Fruit fly (Drosophila melanogaster) whole organism, embryonic: ENCODE results near the gene TfIIFbeta.

Experiments
- Blimp-1 ChIP-seq: fragments of 200-800 bp; sonication (Bioruptor generic); optimal IDR thresholded peaks from 3 replicates; lab custom pipeline; 2018; ENCODE audit warnings: missing biosample characterization, missing genetic modification characterization, mild to moderate bottlenecking, moderate library complexity, missing genetic modification reagents
- CG10147 ChIP-seq: fragments of 200-800 bp; sonication (Bioruptor generic); optimal IDR thresholded peaks from 2 replicates; lab custom pipeline; 2019; ENCODE audit warnings: missing biosample characterization, mild to moderate bottlenecking, missing genetic modification characterization, moderate library complexity
- CG12155 ChIP-seq: fragments of 200-800 bp; sonication (Bioruptor generic); optimal IDR thresholded peaks from 3 replicates; lab custom pipeline; 2016; ENCODE audit warnings: missing biosample characterization, missing genetic modification characterization
- CG15601 ChIP-seq: fragments of 200-800 bp; sonication (Bioruptor generic); optimal IDR thresholded peaks from 3 replicates; lab custom pipeline; 2019; ENCODE audit warnings: missing biosample characterization, mild to moderate bottlenecking, missing genetic modification characterization, moderate library complexity
- CG17361 ChIP-seq: fragments of 200-800 bp; sonication (Bioruptor generic); IDR thresholded peaks from 3 replicates; pipeline ENCODE4 v1.3.6; 2022; ENCODE audit warnings: missing biosample characterization, missing genetic modification characterization
- CG17802 ChIP-seq: fragments of 200-800 bp; sonication (Bioruptor generic); optimal IDR thresholded peaks from 2 replicates; lab custom pipeline; 2018; ENCODE audit warnings: missing biosample characterization, mild to moderate bottlenecking, missing genetic modification characterization, moderate library complexity
- CG2199 ChIP-seq: fragments of 200-800 bp; sonication (Bioruptor generic); IDR thresholded peaks from 3 replicates; pipeline ENCODE4 v1.3.6; 2022; ENCODE audit warnings: missing biosample characterization, missing genetic modification characterization
- CG32532 ChIP-seq: fragments of 200-800 bp; sonication (Bioruptor generic); IDR thresholded peaks from 2 replicates; pipeline ENCODE4 v1.3.6; 2022; ENCODE audit warnings: missing biosample characterization, missing genetic modification characterization
- CG9817 ChIP-seq: fragments of 200-800 bp; sonication (Bioruptor generic); optimal IDR thresholded peaks from 2 replicates; lab custom pipeline; 2018; ENCODE audit warnings: missing biosample characterization, mild to moderate bottlenecking, missing genetic modification characterization, moderate library complexity
- Chrac-16 ChIP-seq: fragments of 200-800 bp; sonication (Bioruptor generic); optimal IDR thresholded peaks from 3 replicates; lab custom pipeline; 2016; ENCODE audit warnings: missing biosample characterization, missing genetic modification characterization
- CkIIα-i1 ChIP-seq: fragments of 200-800 bp; sonication (Bioruptor generic); IDR thresholded peaks from 2 replicates; pipeline ENCODE4 v1.3.6; 2022; ENCODE audit warnings: missing biosample characterization, missing genetic modification characterization
- HLHmδ ChIP-seq: fragments of 200-800 bp; sonication (Bioruptor generic); optimal IDR thresholded peaks from 2 replicates; lab custom pipeline; 2018; ENCODE audit warnings: missing biosample characterization, mild to moderate bottlenecking, missing genetic modification characterization, moderate library complexity
- Hmr ChIP-seq: fragments of 200-800 bp; sonication (Bioruptor generic); optimal IDR thresholded peaks from 3 replicates; lab custom pipeline; 2017; ENCODE audit warnings: mild to moderate bottlenecking, missing biosample characterization, missing genetic modification reagents, missing genetic modification characterization
- MESR4 ChIP-seq: fragments of 200-800 bp; sonication (Bioruptor generic); optimal IDR thresholded peaks from 2 replicates; lab custom pipeline; 2018; ENCODE audit warnings: missing biosample characterization, mild to moderate bottlenecking, missing genetic modification characterization, moderate library complexity
- Mad ChIP-seq: fragments of 200-800 bp; sonication (Bioruptor generic); optimal IDR thresholded peaks from 2 replicates; lab custom pipeline; 2016; ENCODE audit warnings: missing biosample characterization, missing genetic modification characterization
- Med ChIP-seq: fragments of 200-800 bp; sonication (Bioruptor generic); peaks from one replicate; lab custom pipeline; 2016; ENCODE audit warnings: missing biosample characterization, missing genetic modification characterization, mild to moderate bottlenecking, inconsistent platforms, moderate library complexity
- NC2β ChIP-seq: fragments of 200-800 bp; sonication (Bioruptor generic); optimal IDR thresholded peaks from 2 replicates; lab custom pipeline; 2016; ENCODE audit warnings: missing biosample characterization, missing genetic modification characterization
- Pdp1 ChIP-seq, 2 experiments: fragments of 200-800 bp; sonication (Bioruptor generic); optimal IDR thresholded peaks; 3 replicates each; lab custom pipeline; 2016; ENCODE audit warnings: missing biosample characterization in 2 of 2, missing genetic modification characterization in 2 of 2, mild to moderate bottlenecking in 1 of 2, moderate library complexity in 1 of 2
- Poxn ChIP-seq: fragments of 200-800 bp; sonication (Bioruptor generic); IDR thresholded peaks from 2 replicates; pipeline ENCODE4 v1.3.6; 2022; ENCODE audit warnings: missing biosample characterization, missing genetic modification characterization
- Rfx ChIP-seq: fragments of 200-800 bp; sonication (Bioruptor generic); IDR thresholded peaks from 2 replicates; pipeline ENCODE4 v1.3.6; 2022; ENCODE audit warnings: missing biosample characterization, missing genetic modification characterization
- Spps ChIP-seq: fragments of 200-800 bp; sonication (Bioruptor generic); optimal IDR thresholded peaks from 2 replicates; lab custom pipeline; 2018; ENCODE audit warnings: missing biosample characterization, mild to moderate bottlenecking, missing genetic modification characterization
- Xrp1 ChIP-seq: fragments of 200-800 bp; sonication (Bioruptor generic); IDR thresholded peaks from 2 replicates; pipeline ENCODE4 v1.3.6; 2022; ENCODE audit warnings: missing biosample characterization, missing genetic modification characterization
- YL-1 ChIP-seq: fragments of 200-800 bp; sonication (Bioruptor generic); optimal IDR thresholded peaks from 3 replicates; lab custom pipeline; 2017; ENCODE audit warnings: missing biosample characterization, mild to moderate bottlenecking, missing genetic modification characterization
- amos ChIP-seq: fragments of 200-800 bp; sonication (Bioruptor generic); IDR thresholded peaks from 2 replicates; pipeline ENCODE4 v1.3.6; 2022; ENCODE audit warnings: missing biosample characterization, missing genetic modification characterization; ENCODE audit not compliant: partially characterized antibody
- ara ChIP-seq: fragments of 200-800 bp; sonication (Bioruptor generic); IDR thresholded peaks from 2 replicates; pipeline ENCODE4 v1.3.6; 2022; ENCODE audit warnings: missing biosample characterization, missing genetic modification characterization
- ash1 ChIP-seq: fragments of 200-800 bp; sonication (Bioruptor generic); optimal IDR thresholded peaks from 2 replicates; lab custom pipeline; 2018; ENCODE audit warnings: missing biosample characterization, mild to moderate bottlenecking, missing genetic modification characterization
- az2 ChIP-seq: fragments of 200-800 bp; sonication (Bioruptor generic); optimal IDR thresholded peaks from 3 replicates; lab custom pipeline; 2016; ENCODE audit warnings: missing biosample characterization, missing genetic modification characterization
- bowl ChIP-seq: fragments of 200-800 bp; sonication (Bioruptor generic); IDR thresholded peaks from 2 replicates; pipeline ENCODE4 v1.3.6; 2022; ENCODE audit warnings: missing biosample characterization, missing genetic modification characterization
- br ChIP-seq: fragments of >200 bp; optimal IDR thresholded peaks from 2 replicates; lab custom pipeline; 2017
- cato ChIP-seq: fragments of 200-800 bp; sonication (Bioruptor generic); optimal IDR thresholded peaks from 2 replicates; lab custom pipeline; 2016; ENCODE audit warnings: missing biosample characterization, missing genetic modification characterization, borderline replicate concordance
- chif ChIP-seq, 2 experiments: fragments of 200-800 bp; sonication (Bioruptor generic); optimal IDR thresholded peaks; 3 replicates each; lab custom pipeline; 2016; ENCODE audit warnings: missing biosample characterization in 2 of 2, missing genetic modification characterization in 2 of 2
- chinmo ChIP-seq: fragments of 200-800 bp; sonication (Bioruptor generic); IDR thresholded peaks from 4 replicates; pipeline ENCODE4 v1.3.6; 2022; ENCODE audit warnings: missing biosample characterization, missing genetic modification characterization; ENCODE audit not compliant: partially characterized antibody
- chn ChIP-seq: fragments of 200-800 bp; sonication (Bioruptor generic); optimal IDR thresholded peaks from 2 replicates; lab custom pipeline; 2016; ENCODE audit warnings: missing biosample characterization, missing genetic modification characterization
- corto ChIP-seq: fragments of 200-800 bp; sonication (Bioruptor generic); optimal IDR thresholded peaks from 2 replicates; lab custom pipeline; 2016; ENCODE audit warnings: missing biosample characterization, mild to moderate bottlenecking, missing genetic modification characterization, moderate library complexity
- crc ChIP-seq: fragments of 200-800 bp; sonication (Bioruptor generic); optimal IDR thresholded peaks from 2 replicates; lab custom pipeline; 2016; ENCODE audit warnings: missing biosample characterization, missing genetic modification characterization
- dmrt11E ChIP-seq: fragments of 200-800 bp; sonication (Bioruptor generic); optimal IDR thresholded peaks from 3 replicates; lab custom pipeline; 2018; ENCODE audit warnings: missing biosample characterization, mild to moderate bottlenecking, missing genetic modification characterization, moderate library complexity
- dysf ChIP-seq: fragments of 200-800 bp; sonication (Bioruptor generic); IDR thresholded peaks from 3 replicates; pipeline ENCODE4 v1.3.6; 2022; ENCODE audit warnings: missing biosample characterization, missing genetic modification characterization
- en ChIP-seq: fragments of 200-800 bp; sonication (Bioruptor generic); optimal IDR thresholded peaks from 2 replicates; lab custom pipeline; 2016; ENCODE audit warnings: missing biosample characterization, missing genetic modification characterization
- fd3F ChIP-seq: fragments of 200-800 bp; sonication (Bioruptor generic); optimal IDR thresholded peaks from 2 replicates; lab custom pipeline; 2018; ENCODE audit warnings: missing biosample characterization, mild to moderate bottlenecking, missing genetic modification characterization, moderate library complexity
- fu2 ChIP-seq: fragments of 200-800 bp; sonication (Bioruptor generic); optimal IDR thresholded peaks from 2 replicates; lab custom pipeline; 2016; ENCODE audit warnings: missing biosample characterization, missing genetic modification characterization
- gt ChIP-seq: fragments of 200-800 bp; sonication (Bioruptor generic); IDR thresholded peaks from 2 replicates; pipeline ENCODE4 v1.3.6; 2022; ENCODE audit warnings: missing biosample characterization, missing genetic modification characterization
- jigr1 ChIP-seq: fragments of 200-800 bp; sonication (Bioruptor generic); IDR thresholded peaks from 3 replicates; pipeline ENCODE4 v1.3.6; 2022; ENCODE audit warnings: missing biosample characterization, missing genetic modification characterization
- ken ChIP-seq: fragments of 200-800 bp; sonication (Bioruptor generic); IDR thresholded peaks from 3 replicates; pipeline ENCODE4 v1.3.6; 2022; ENCODE audit warnings: missing biosample characterization, missing genetic modification characterization
- pan ChIP-seq, 4 experiments: fragments of >200 bp in 3 of 4; fragments of 200-800 bp in 1 of 4; sonication (Bioruptor generic) in 1 of 4; optimal IDR thresholded peaks in 3 of 4; IDR thresholded peaks in 1 of 4; 2 replicates each; pipeline versions ENCODE4 v1.3.6 to Lab custom; 2017 to 2022; ENCODE audit warnings: missing biosample characterization in 2 of 4, missing genetic modification characterization in 2 of 4, mixed read lengths in 1 of 4
- pho ChIP-seq: fragments of 200-800 bp; sonication (Bioruptor generic); optimal IDR thresholded peaks from 2 replicates; lab custom pipeline; 2016; ENCODE audit warnings: missing biosample characterization, missing genetic modification characterization
- pnt ChIP-seq: fragments of 200-800 bp; sonication (Bioruptor generic); optimal IDR thresholded peaks from 3 replicates; lab custom pipeline; 2016; ENCODE audit warnings: missing biosample characterization, missing genetic modification characterization
- row ChIP-seq: fragments of 200-800 bp; sonication (Bioruptor generic); IDR thresholded peaks from 3 replicates; pipeline ENCODE4 v1.3.6; 2022; ENCODE audit warnings: missing biosample characterization, missing genetic modification characterization
- sens ChIP-seq: fragments of 200-800 bp; sonication (Bioruptor generic); peaks from one replicate; lab custom pipeline; 2016; ENCODE audit warnings: missing biosample characterization, missing genetic modification characterization
- sug ChIP-seq: fragments of 200-800 bp; optimal IDR thresholded peaks from 2 replicates; lab custom pipeline; 2019; ENCODE audit warnings: missing biosample characterization, mild to moderate bottlenecking, missing genetic modification characterization, moderate library complexity
- tna ChIP-seq: fragments of 200-800 bp; sonication (Bioruptor generic); IDR thresholded peaks from 2 replicates; pipeline ENCODE4 v1.3.6; 2022; ENCODE audit warnings: missing biosample characterization, missing genetic modification characterization; ENCODE audit not compliant: partially characterized antibody
- zen ChIP-seq: fragments of 200-800 bp; sonication (Bioruptor generic); optimal IDR thresholded peaks from 3 replicates; lab custom pipeline; 2018; ENCODE audit warnings: missing biosample characterization, mild to moderate bottlenecking, missing genetic modification characterization, moderate library complexity

The TfIIFbeta gene

DNA sequence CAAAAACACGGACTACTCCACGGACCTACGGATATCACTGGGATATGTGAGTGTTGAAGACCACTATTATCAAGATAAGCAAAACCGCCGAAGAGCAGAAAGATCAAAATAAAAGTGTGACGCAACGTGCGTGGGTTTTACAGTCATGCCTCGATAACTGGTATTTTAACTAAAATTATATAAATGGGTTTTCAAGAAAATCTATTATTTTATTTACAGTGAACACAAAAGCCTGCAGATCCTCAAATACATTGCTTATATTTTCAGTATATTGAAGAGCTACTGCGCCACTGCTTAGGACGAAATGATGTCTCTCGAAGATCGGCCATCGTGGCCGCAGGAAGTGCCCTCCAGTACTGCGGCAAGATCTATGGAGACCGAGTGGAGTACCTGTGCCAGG is 5.6 kb downstream of the TfIIFbeta start (continued):
- TF ChIP-seq CG15601 = no peak
- TF ChIP-seq zen (tag; lab: Kevin White, UChicago) = no peak
- peak; percentile 25; the same call in 1 of the 3 replicates for TF ChIP-seq dysf (GFP tag; lab: Robert Waterston, UW)
- TF ChIP-seq CG12155 = no peak
- no peak for TF ChIP-seq az2 (GFP tag; lab: Kevin White, UChicago)
- no peak for TF ChIP-seq br (lab: Kevin White, UChicago)
- TF ChIP-seq corto (GFP tag; lab: Kevin White, UChicago) = no peak
- TF ChIP-seq sug = no peak
- TF ChIP-seq HLHmδ = no peak
- TF ChIP-seq ara (GFP tag; lab: Robert Waterston, UW) = 0 out of 2 replicates have a peak, but pooled peaks have one; percentile 36
- peak; percentile 85 for TF ChIP-seq Med
- TF ChIP-seq chif (GFP tag; optimal IDR thresholded peaks at IDR 0.05; lab: Kevin White, UChicago) = no peak
- no peak for TF ChIP-seq chinmo (GFP tag; lab: Robert Waterston, UW)
- TF ChIP-seq Spps (tag; lab: Kevin White, UChicago) = no peak
- TF ChIP-seq YL-1 = no peak
- no peak for TF ChIP-seq Hmr (GFP tag; lab: Kevin White, UChicago)
- TF ChIP-seq sens (GFP tag; lab: Kevin White, UChicago) = no peak
- no peak for TF ChIP-seq pan (optimal IDR thresholded peaks at IDR 0.05; lab: Kevin White, UChicago)
- peak in 1 of 2 experiments; percentile 29 for TF ChIP-seq pan (GFP tag; optimal IDR thresholded peaks at IDR 0.05 in 1 of 2, IDR thresholded peaks at IDR 0.05 in 1 of 2)
- TF ChIP-seq CG2199 (GFP tag; lab: Robert Waterston, UW) = no peak
- no peak for TF ChIP-seq dmrt11E
- no peak for TF ChIP-seq pnt
- TF ChIP-seq ken = no peak
- no peak for TF ChIP-seq Chrac-16 (GFP tag; lab: Kevin White, UChicago)
- no peak for TF ChIP-seq bowl
- TF ChIP-seq CkIIα-i1 (GFP tag; lab: Robert Waterston, UW) = no peak
- TF ChIP-seq pho (GFP tag; lab: Kevin White, UChicago) = no peak
- TF ChIP-seq jigr1 (GFP tag; lab: Robert Waterston, UW) = no peak
- no peak for TF ChIP-seq amos (GFP tag; lab: Robert Waterston, UW)
- TF ChIP-seq CG10147 (GFP tag; lab: Kevin White, UChicago) = no peak
- TF ChIP-seq crc (GFP tag; lab: Kevin White, UChicago) = no peak
- no peak for TF ChIP-seq fd3F (GFP tag; lab: Kevin White, UChicago)
- peak; percentile 8; the same call in 1 of the 2 replicates for TF ChIP-seq Xrp1
- no peak for TF ChIP-seq en
- peak; percentile 3 to 94 for TF ChIP-seq Pdp1 (GFP tag; optimal IDR thresholded peaks at IDR 0.05; lab: Kevin White, UChicago)
- TF ChIP-seq Blimp-1 = no peak
- no peak for TF ChIP-seq tna
- no peak for TF ChIP-seq MESR4 (GFP tag; lab: Kevin White, UChicago)
- no peak for TF ChIP-seq Poxn
- no peak for TF ChIP-seq CG17802 (tag; lab: Kevin White, UChicago)
- TF ChIP-seq Rfx (GFP tag; lab: Robert Waterston, UW) = peak; percentile 53
- TF ChIP-seq fu2 = no peak
- TF ChIP-seq CG9817 (tag; lab: Kevin White, UChicago) = no peak
- TF ChIP-seq chn = no peak
- TF ChIP-seq ash1 = no peak
- peak; percentile 60 for TF ChIP-seq CG32532
- no peak for TF ChIP-seq gt (GFP tag; lab: Robert Waterston, UW)
- TF ChIP-seq row (GFP tag; lab: Robert Waterston, UW) = peak; percentile 46
- TF ChIP-seq Mad (GFP tag; lab: Kevin White, UChicago) = no peak
- TF ChIP-seq CG17361 (GFP tag; lab: Robert Waterston, UW) = no peak
- TF ChIP-seq NC2β = no peak
- no peak for TF ChIP-seq cato (GFP tag; lab: Kevin White, UChicago)
